Worm (Caenorhabditis elegans): ENCODE measurements around the gene str-9.

- TF ChIP-seq elt-3 (tag; optimal IDR thresholded peaks at IDR 0.05) (no peak), unc-62 (GFP tag; optimal IDR thresholded peaks at IDR 0.05) (no peak), ces-1 (GFP tag; optimal IDR thresholded peaks at IDR 0.05) (no peak), ztf-11 (tag; optimal IDR thresholded peaks at IDR 0.05) (no peak), ceh-83 (GFP tag; optimal IDR thresholded peaks at IDR 0.05) (no peak), sem-2 (GFP tag; optimal IDR thresholded peaks at IDR 0.05) (no peak), nhr-237 (tag; optimal IDR thresholded peaks at IDR 0.05) (no peak)
Observed at ce11 chrV:15733020-15733419, 25.5 kb upstream of the str-9 start.
